Worm (Caenorhabditis elegans): ENCODE results near the gene F07C4.10.
A peak's percentile ranks its signal among the peaks of the same experiment; 100 is the strongest.

The F07C4.10 gene

ce11 chrV:7675904-7676303 lies 36.2 kb upstream of the F07C4.10 start, which contains the start of gene C12D5.3:
C12D5.3 (plus strand) TSS chrV:7676204.
- TF ChIP-seq swsn-7 (tag; optimal IDR thresholded peaks at IDR 0.05), result no peak
- TF ChIP-seq blmp-1 (tag; optimal IDR thresholded peaks at IDR 0.05), result no peak
- TF ChIP-seq ceh-88 (GFP tag; IDR thresholded peaks at IDR 0.05), result no peak
- no peak for TF ChIP-seq zag-1 (tag; optimal IDR thresholded peaks at IDR 0.05)
- no peak for TF ChIP-seq nhr-28 (tag; optimal IDR thresholded peaks at IDR 0.05)
- TF ChIP-seq unc-30 (tag; optimal IDR thresholded peaks at IDR 0.05), result no peak

- TF ChIP-seq pqm-1 (tag; optimal IDR thresholded peaks at IDR 0.05) (no peak), ces-1 (GFP tag; optimal IDR thresholded peaks at IDR 0.05) (no peak), mdl-1 (tag; optimal IDR thresholded peaks at IDR 0.05) (no peak), fkh-8 (tag; optimal IDR thresholded peaks at IDR 0.05) (no peak), Y116A8C.19 (tag; optimal IDR thresholded peaks at IDR 0.05; ENCODE audit: borderline replicate concordance) (no peak), nhr-19 (GFP tag; conservative IDR thresholded peaks at IDR 0.05) (no peak), ets-5 (GFP tag; IDR thresholded peaks at IDR 0.05) (no peak), snpc-4 (tag; optimal IDR thresholded peaks at IDR 0.05) (no peak), egl-27 (tag; optimal IDR thresholded peaks at IDR 0.05) (no peak), zag-1 (tag; optimal IDR thresholded peaks at IDR 0.05) (no peak), ceh-88 (GFP tag; IDR thresholded peaks at IDR 0.05) (no peak), sptf-1 (tag; optimal IDR thresholded peaks at IDR 0.05) (no peak)
These were observed 32.6 kb upstream of the F07C4.10 start, which contains the start of gene C12D5.4 for ce11 chrV:7672258-7672657. C12D5.4 (plus strand) TSS chrV:7672558.

- TF ChIP-seq ztf-11 (tag; optimal IDR thresholded peaks at IDR 0.05), result no peak
- TF ChIP-seq nhr-71 (tag; optimal IDR thresholded peaks at IDR 0.05), result no peak
- TF ChIP-seq nhr-12 (tag; optimal IDR thresholded peaks at IDR 0.05), result no peak
- TF ChIP-seq F16B12.6 (tag; optimal IDR thresholded peaks at IDR 0.05), result no peak
- TF ChIP-seq sptf-1 (tag; optimal IDR thresholded peaks at IDR 0.05), result no peak
- TF ChIP-seq sup-37 (GFP tag; optimal IDR thresholded peaks at IDR 0.05), result no peak
- TF ChIP-seq snpc-4 (tag; optimal IDR thresholded peaks at IDR 0.05), result no peak
- no peak for TF ChIP-seq unc-130 (tag; optimal IDR thresholded peaks at IDR 0.05)
These were observed 28.3 kb upstream of the F07C4.10 start, which contains the start of gene C12D5.5 for ce11 chrV:7667940-7668339. C12D5.5 (plus strand) TSS chrV:7668240.

- TF ChIP-seq nhr-85 (tag) (peak; percentile 10), mdl-1 (tag; optimal IDR thresholded peaks at IDR 0.05) (no peak)
These were observed 13.9 kb upstream of the F07C4.10 start, which contains the start of gene srh-200 for ce11 chrV:7653567-7653966. srh-200 (minus strand) TSS chrV:7653667.

ce11 chrV:7651757-7652156 lies 12.1 kb upstream of the F07C4.10 start, which contains the start of gene srh-234:
srh-234 (minus strand) TSS chrV:7651857.
- TF ChIP-seq Y116A8C.19 (tag; optimal IDR thresholded peaks at IDR 0.05; ENCODE audit: borderline replicate concordance), result no peak
- no peak for TF ChIP-seq vab-15 (tag; optimal IDR thresholded peaks at IDR 0.05)
- no peak for TF ChIP-seq lin-35 (GFP tag; optimal IDR thresholded peaks at IDR 0.05)

- no peak for TF ChIP-seq lir-3 (tag; optimal IDR thresholded peaks at IDR 0.05; ENCODE audit: poor library complexity)
- no peak for TF ChIP-seq efl-3 (GFP tag; optimal IDR thresholded peaks at IDR 0.05)
- TF ChIP-seq pax-3 (tag; optimal IDR thresholded peaks at IDR 0.05), result no peak
- TF ChIP-seq ets-5 (GFP tag; IDR thresholded peaks at IDR 0.05), result no peak
- TF ChIP-seq nhr-28 (tag; optimal IDR thresholded peaks at IDR 0.05), result no peak
- TF ChIP-seq Y116A8C.19 (tag; optimal IDR thresholded peaks at IDR 0.05; ENCODE audit: borderline replicate concordance), result no peak
- TF ChIP-seq ztf-4 (tag; optimal IDR thresholded peaks at IDR 0.05), result no peak
- TF ChIP-seq swsn-7 (tag; optimal IDR thresholded peaks at IDR 0.05), result no peak
- TF ChIP-seq rnt-1 (tag; optimal IDR thresholded peaks at IDR 0.05), result no peak
- TF ChIP-seq mab-9 (GFP tag; IDR thresholded peaks at IDR 0.05), result no peak
These were observed 10.3 kb upstream of the F07C4.10 start for ce11 chrV:7649963-7650362.
